Worm (Caenorhabditis elegans) whole organism, young adult: ENCODE data around the gene kmo-1.

Source experiments
- B0261.1 ChIP-seq: sonication (generic microtip); optimal IDR thresholded peaks from 2 replicates; lab custom pipeline; 2016; ENCODE audit warnings: mild to moderate bottlenecking, missing genetic modification characterization, moderate library complexity, missing compliant biosample characterization
- C17E4.6 ChIP-seq: fragments of 200-800 bp; sonication (Bioruptor generic); IDR thresholded peaks from 2 replicates; pipeline ENCODE4 v1.3.6; 2022; ENCODE audit warnings: missing genetic modification reagents, missing genetic modification characterization, missing compliant biosample characterization
- D2030.7 ChIP-seq: fragments of 200-800 bp; sonication (Bioruptor generic); IDR thresholded peaks from 2 replicates; pipeline ENCODE4 v1.3.6; 2022; ENCODE audit warnings: missing genetic modification reagents, missing genetic modification characterization, missing compliant biosample characterization
- F10E7.11 ChIP-seq: sonication (generic microtip); optimal IDR thresholded peaks from 2 replicates; lab custom pipeline; 2017; ENCODE audit warnings: mild to moderate bottlenecking, missing genetic modification characterization, moderate library complexity, missing compliant biosample characterization
- F23B12.7 ChIP-seq: sonication (generic microtip); optimal IDR thresholded peaks from 2 replicates; lab custom pipeline; 2017; ENCODE audit warnings: missing genetic modification characterization, mild to moderate bottlenecking, missing compliant biosample characterization, antibody characterized with exemption, moderate library complexity; ENCODE audit not compliant: insufficient read depth
- F37B4.10 ChIP-seq: fragments of 200-800 bp; sonication (Bioruptor generic); IDR thresholded peaks from 2 replicates; pipeline ENCODE4 v1.3.6; 2022; ENCODE audit warnings: missing genetic modification characterization, missing compliant biosample characterization
- F49E8.2 ChIP-seq: sonication (generic microtip); optimal IDR thresholded peaks from 3 replicates; lab custom pipeline; 2017; ENCODE audit warnings: missing genetic modification characterization, mild to moderate bottlenecking, missing compliant biosample characterization, antibody characterized with exemption, moderate library complexity; ENCODE audit not compliant: insufficient read depth
- F57A8.1 ChIP-seq: fragments of 200-800 bp; sonication (Bioruptor generic); optimal IDR thresholded peaks from 2 replicates; lab custom pipeline; 2018; ENCODE audit warnings: mild to moderate bottlenecking, missing genetic modification characterization, moderate library complexity, missing compliant biosample characterization
- K11D2.4 ChIP-seq: fragments of 200-800 bp; sonication (Bioruptor generic); IDR thresholded peaks from 2 replicates; pipeline ENCODE4 v1.3.6; 2022; ENCODE audit warnings: missing genetic modification reagents, missing genetic modification characterization, missing compliant biosample characterization
- Y53F4B.3 ChIP-seq: fragments of 200-800 bp; sonication (Bioruptor generic); IDR thresholded peaks from 2 replicates; pipeline ENCODE4 v1.3.6; 2022; ENCODE audit warnings: missing genetic modification reagents, missing genetic modification characterization, missing compliant biosample characterization
- Y67H2A.10 ChIP-seq: fragments of 200-800 bp; sonication (Bioruptor generic); conservative IDR thresholded peaks from 2 replicates; pipeline ENCODE4 v1.3.6; 2022; ENCODE audit warnings: missing genetic modification reagents, missing genetic modification characterization, missing compliant biosample characterization
- Y95B8A.8 ChIP-seq: fragments of 200-800 bp; sonication (Bioruptor generic); IDR thresholded peaks from 2 replicates; pipeline ENCODE4 v1.3.6; 2022; ENCODE audit warnings: missing genetic modification reagents, missing genetic modification characterization, missing compliant biosample characterization
- athp-1 ChIP-seq: sonication (generic microtip); optimal IDR thresholded peaks from 2 replicates; lab custom pipeline; 2017; ENCODE audit warnings: mild to moderate bottlenecking, missing genetic modification characterization, missing compliant biosample characterization
- attf-5 ChIP-seq: fragments of 200-800 bp; sonication (Bioruptor generic); optimal IDR thresholded peaks from 2 replicates; lab custom pipeline; 2018; ENCODE audit warnings: mild to moderate bottlenecking, missing genetic modification characterization, missing compliant biosample characterization
- ceh-40 ChIP-seq: fragments of 200-800 bp; sonication (Bioruptor generic); IDR thresholded peaks from 2 replicates; pipeline ENCODE4 v1.3.6; 2022; ENCODE audit warnings: missing genetic modification characterization, missing compliant biosample characterization
- ceh-58 ChIP-seq: fragments of 200-800 bp; sonication (Bioruptor generic); IDR thresholded peaks from 2 replicates; pipeline ENCODE4 v1.3.6; 2022; ENCODE audit warnings: missing genetic modification characterization, missing compliant biosample characterization
- die-1 ChIP-seq: sonication (generic microtip); optimal IDR thresholded peaks from 2 replicates; lab custom pipeline; 2016; ENCODE audit warnings: missing genotype, mild to moderate bottlenecking, missing genetic modification characterization, missing compliant biosample characterization
- dox-1 ChIP-seq: fragments of 200-800 bp; sonication (Bioruptor generic); IDR thresholded peaks from 2 replicates; pipeline ENCODE4 v1.3.6; 2022; ENCODE audit warnings: missing genetic modification reagents, missing genetic modification characterization, missing compliant biosample characterization
- egl-18 ChIP-seq: fragments of 200-800 bp; sonication (Bioruptor generic); IDR thresholded peaks from 2 replicates; pipeline ENCODE4 v1.3.6; 2022; ENCODE audit warnings: missing genetic modification reagents, missing genetic modification characterization, missing compliant biosample characterization
- ets-4 ChIP-seq: fragments of 200-800 bp; sonication (Bioruptor generic); optimal IDR thresholded peaks from 2 replicates; lab custom pipeline; 2018; ENCODE audit warnings: mild to moderate bottlenecking, missing genetic modification characterization, missing compliant biosample characterization
- him-1 ChIP-seq: sonication (generic microtip); optimal IDR thresholded peaks from 2 replicates; lab custom pipeline; 2016; ENCODE audit warnings: missing genotype, missing genetic modification reagents, missing genetic modification characterization, missing compliant biosample characterization
- hmg-1.2 ChIP-seq: fragments of 200-800 bp; sonication (Bioruptor generic); IDR thresholded peaks from 2 replicates; pipeline ENCODE4 v1.3.6; 2022; ENCODE audit warnings: missing genetic modification reagents, missing genetic modification characterization, missing compliant biosample characterization
- hrde-1 ChIP-seq: sonication (generic microtip); optimal IDR thresholded peaks from 2 replicates; lab custom pipeline; 2016; ENCODE audit warnings: missing genetic modification characterization, mild to moderate bottlenecking, missing compliant biosample characterization, moderate library complexity, missing genotype, missing genetic modification reagents, borderline replicate concordance
- lag-1 ChIP-seq: fragments of 200-800 bp; sonication (Bioruptor generic); IDR thresholded peaks from 2 replicates; pipeline ENCODE4 v1.3.6; 2022; ENCODE audit warnings: missing genetic modification reagents, missing genetic modification characterization, missing compliant biosample characterization
- madf-6 ChIP-seq: fragments of 200-800 bp; sonication (Bioruptor generic); IDR thresholded peaks from 2 replicates; pipeline ENCODE4 v1.3.6; 2022; ENCODE audit warnings: missing genetic modification reagents, missing genetic modification characterization, missing compliant biosample characterization
- mes-4 ChIP-seq: sonication (generic microtip); optimal IDR thresholded peaks from 2 replicates; lab custom pipeline; 2016; ENCODE audit warnings: missing genotype, missing genetic modification characterization, missing compliant biosample characterization
- nfya-2 ChIP-seq: fragments of 200-800 bp; sonication (Bioruptor generic); IDR thresholded peaks from 2 replicates; pipeline ENCODE4 v1.3.6; 2022; ENCODE audit warnings: missing genetic modification reagents, missing genetic modification characterization, missing compliant biosample characterization
- nhr-179 ChIP-seq: sonication (generic microtip); optimal IDR thresholded peaks from 2 replicates; lab custom pipeline; 2016; ENCODE audit warnings: mild to moderate bottlenecking, missing genetic modification characterization, missing compliant biosample characterization
- nhr-27 ChIP-seq: fragments of 200-800 bp; sonication (Bioruptor generic); optimal IDR thresholded peaks from 2 replicates; lab custom pipeline; 2018; ENCODE audit warnings: mild to moderate bottlenecking, missing genetic modification characterization, moderate library complexity, missing compliant biosample characterization
- nhr-80 ChIP-seq: sonication (generic microtip); optimal IDR thresholded peaks from 2 replicates; lab custom pipeline; 2016; ENCODE audit warnings: missing genetic modification characterization, missing compliant biosample characterization
- rpc-1 ChIP-seq, 2 experiments: fragments of 150-350 bp in 1 of 2; sonication (generic microtip) in 1 of 2; optimal IDR thresholded peaks; 2 replicates each; lab custom pipeline; 2014 to 2018; ENCODE audit warnings: missing biosample characterization in 1 of 2, missing genetic modification characterization in 1 of 2, missing genetic modification reagents in 1 of 2, missing genotype in 1 of 2
- sea-2 ChIP-seq: fragments of 200-800 bp; sonication (Bioruptor generic); IDR thresholded peaks from 2 replicates; pipeline ENCODE4 v1.3.6; 2022; ENCODE audit warnings: missing genetic modification characterization, missing compliant biosample characterization
- snpc-1.3 ChIP-seq: sonication (generic microtip); optimal IDR thresholded peaks from 2 replicates; lab custom pipeline; 2017; ENCODE audit warnings: missing genetic modification characterization, mild to moderate bottlenecking, missing compliant biosample characterization, antibody characterized with exemption, moderate library complexity, missing genotype, missing genetic modification reagents; ENCODE audit not compliant: insufficient read depth
- somi-1 ChIP-seq: fragments of 200-800 bp; sonication (Bioruptor generic); optimal IDR thresholded peaks from 2 replicates; lab custom pipeline; 2018; ENCODE audit warnings: mild to moderate bottlenecking, missing genetic modification characterization, missing compliant biosample characterization
- sptf-2 ChIP-seq: fragments of 200-800 bp; sonication (Bioruptor generic); optimal IDR thresholded peaks from 2 replicates; lab custom pipeline; 2018; ENCODE audit warnings: mild to moderate bottlenecking, missing genetic modification characterization, missing compliant biosample characterization
- tbp1 ChIP-seq: fragments of 200-800 bp; sonication (Bioruptor generic); optimal IDR thresholded peaks from 2 replicates; lab custom pipeline; 2018; ENCODE audit warnings: mild to moderate bottlenecking, missing genetic modification characterization, missing compliant biosample characterization
- tlf-1 ChIP-seq: fragments of 200-800 bp; sonication (Bioruptor generic); optimal IDR thresholded peaks from 2 replicates; lab custom pipeline; 2018; ENCODE audit warnings: mild to moderate bottlenecking, missing genetic modification characterization, missing compliant biosample characterization
- unc-62 ChIP-seq: fragments of 150-350 bp; optimal IDR thresholded peaks from 2 replicates; lab custom pipeline; 2014; ENCODE audit warnings: missing biosample characterization, missing genetic modification reagents, missing genetic modification characterization

Gene kmo-1

ce11 chrV:12082932-12083331, 12.6 kb upstream of the kmo-1 start, which contains the start of gene R07B7.10:
Gene R07B7.10, plus strand, starts transcription at chrV:12083216.
- TF ChIP-seq D2030.7 (GFP tag; lab: Robert Waterston, UW) (no peak), hmg-1.2 (GFP tag; lab: Robert Waterston, UW) (peak; percentile 75; the same call in 1 of the 2 replicates)

- TF ChIP-seq dox-1 (GFP tag; lab: Robert Waterston, UW): no peak
- TF ChIP-seq ceh-40 (GFP tag; lab: Robert Waterston, UW): no peak
These were observed 10.0 kb upstream of the kmo-1 start, which contains the start of gene R07B7.9 for ce11 chrV:12080274-12080673. Gene R07B7.9, minus strand, starts transcription at chrV:12080374.

- TF ChIP-seq C17E4.6 (GFP tag; lab: Robert Waterston, UW) (no peak), nhr-80 (tag; lab: Kevin White, UChicago) (peak; percentile 75), tbp1 (no peak), sea-2 (GFP tag; lab: Robert Waterston, UW) (no peak), nfya-2 (GFP tag; lab: Robert Waterston, UW) (no peak), attf-5 (GFP tag; lab: Kevin White, UChicago) (no peak), F23B12.7 (peak; percentile 37), F37B4.10 (GFP tag; lab: Robert Waterston, UW) (no peak)
These were observed 5.7 kb upstream of the kmo-1 start for ce11 chrV:12075983-12076382.

- TF ChIP-seq egl-18 (GFP tag; lab: Robert Waterston, UW) (no peak), tlf-1 (GFP tag; lab: Kevin White, UChicago) (no peak), F10E7.11 (tag; lab: Kevin White, UChicago) (no peak), B0261.1 (no peak), K11D2.4 (GFP tag; lab: Robert Waterston, UW) (no peak), unc-62 (GFP tag; lab: Kevin White, UChicago) (no peak), athp-1 (tag; lab: Kevin White, UChicago) (no peak), hmg-1.2 (GFP tag; lab: Robert Waterston, UW) (no peak), ceh-58 (GFP tag; lab: Robert Waterston, UW) (no peak), Y95B8A.8 (GFP tag; lab: Robert Waterston, UW) (no peak), Y67H2A.10 (GFP tag; lab: Robert Waterston, UW) (no peak), ceh-40 (GFP tag; lab: Robert Waterston, UW) (no peak), nhr-179 (tag; lab: Kevin White, UChicago) (no peak), ets-4 (no peak), Y53F4B.3 (GFP tag; lab: Robert Waterston, UW) (no peak), sptf-2 (GFP tag; lab: Kevin White, UChicago) (no peak)
These were observed 4.6 kb upstream of the kmo-1 start, which contains the start of gene R07B7.6 for ce11 chrV:12074886-12075285. Gene R07B7.6, minus strand, starts transcription at chrV:12074986.

ce11 chrV:12071483-12071882, 1.2 kb upstream of the kmo-1 start:
- TF ChIP-seq him-1 (tag; lab: Kevin White, UChicago): no peak
- TF ChIP-seq lag-1: no peak
- TF ChIP-seq nhr-27 (tag; lab: Kevin White, UChicago): no peak
- no peak for TF ChIP-seq madf-6 (GFP tag; lab: Robert Waterston, UW)
- no peak for TF ChIP-seq F57A8.1 (GFP tag; lab: Kevin White, UChicago)
- no peak for TF ChIP-seq attf-5 (GFP tag; lab: Kevin White, UChicago)
- TF ChIP-seq F23B12.7: no peak
- TF ChIP-seq F49E8.2 (tag; lab: Kevin White, UChicago): no peak
- TF ChIP-seq somi-1 (GFP tag; lab: Kevin White, UChicago): no peak
- no peak for TF ChIP-seq snpc-1.3 (tag; lab: Kevin White, UChicago)
- no peak for TF ChIP-seq hrde-1 (tag; lab: Kevin White, UChicago)
- no peak for TF ChIP-seq die-1 (tag; lab: Kevin White, UChicago)
- no peak for TF ChIP-seq rpc-1 (optimal IDR thresholded peaks at IDR 0.05; lab: Kevin White, UChicago)
- no peak for TF ChIP-seq rpc-1 (tag; optimal IDR thresholded peaks at IDR 0.05; lab: Kevin White, UChicago)
- no peak for TF ChIP-seq mes-4 (tag; lab: Kevin White, UChicago)
